Fruit fly (Drosophila melanogaster) whole organism, embryonic: ENCODE measurements around the gene Targ1.

ENCODE experiments used
- Bdp1 ChIP-seq: fragments of 200-800 bp; sonication (Bioruptor generic); optimal IDR thresholded peaks from 3 replicates; lab custom pipeline; 2016; ENCODE audit warnings: missing biosample characterization, missing genetic modification characterization
- Blimp-1 ChIP-seq: fragments of 200-800 bp; sonication (Bioruptor generic); optimal IDR thresholded peaks from 3 replicates; lab custom pipeline; 2018; ENCODE audit warnings: missing biosample characterization, missing genetic modification characterization, mild to moderate bottlenecking, moderate library complexity, missing genetic modification reagents
- CG10209 ChIP-seq: fragments of 200-800 bp; sonication (Bioruptor generic); optimal IDR thresholded peaks from 3 replicates; lab custom pipeline; 2017; ENCODE audit warnings: missing biosample characterization, mild to moderate bottlenecking, missing genetic modification characterization, missing genetic modification reagents
- CG10959 ChIP-seq: fragments of 200-800 bp; sonication (Bioruptor generic); IDR thresholded peaks from 2 replicates; pipeline ENCODE4 v1.3.6; 2022; ENCODE audit warnings: missing biosample characterization, missing genetic modification characterization
- CG11085 ChIP-seq: fragments of 200-800 bp; sonication (Bioruptor generic); IDR thresholded peaks from 2 replicates; pipeline ENCODE4 v1.3.6; 2022; ENCODE audit warnings: missing biosample characterization, missing genetic modification characterization
- CG11247 ChIP-seq: fragments of 200-800 bp; sonication (Bioruptor generic); IDR thresholded peaks from 2 replicates; pipeline ENCODE4 v1.3.6; 2022; ENCODE audit warnings: missing biosample characterization, missing genetic modification characterization
- CG13296 ChIP-seq: fragments of 200-800 bp; sonication (Bioruptor generic); optimal IDR thresholded peaks from 3 replicates; lab custom pipeline; 2018; ENCODE audit warnings: missing biosample characterization, mild to moderate bottlenecking, missing genetic modification characterization
- CG13894 ChIP-seq: fragments of 200-800 bp; sonication (Bioruptor generic); optimal IDR thresholded peaks from 3 replicates; lab custom pipeline; 2018; ENCODE audit warnings: missing biosample characterization, mild to moderate bottlenecking, missing genetic modification characterization, moderate library complexity
- CG15011 ChIP-seq: fragments of 200-800 bp; sonication (Bioruptor generic); optimal IDR thresholded peaks from 3 replicates; lab custom pipeline; 2018; ENCODE audit warnings: missing biosample characterization, mild to moderate bottlenecking, missing genetic modification characterization
- CG2116 ChIP-seq: fragments of 200-800 bp; sonication (Bioruptor generic); optimal IDR thresholded peaks from 3 replicates; lab custom pipeline; 2018; ENCODE audit warnings: missing biosample characterization, mild to moderate bottlenecking, missing genetic modification characterization
- CG3163 ChIP-seq: fragments of 200-800 bp; sonication (Bioruptor generic); optimal IDR thresholded peaks from 3 replicates; lab custom pipeline; 2016; ENCODE audit warnings: missing biosample characterization, missing genetic modification characterization
- CG32532 ChIP-seq: fragments of 200-800 bp; sonication (Bioruptor generic); IDR thresholded peaks from 2 replicates; pipeline ENCODE4 v1.3.6; 2022; ENCODE audit warnings: missing biosample characterization, missing genetic modification characterization
- CG43689 ChIP-seq: fragments of 200-800 bp; sonication (Bioruptor generic); IDR thresholded peaks from 2 replicates; pipeline ENCODE4 v1.3.6; 2022; ENCODE audit warnings: missing biosample characterization, missing genetic modification characterization
- CG4820 ChIP-seq: fragments of 200-800 bp; sonication (Bioruptor generic); optimal IDR thresholded peaks from 3 replicates; lab custom pipeline; 2016; ENCODE audit warnings: missing biosample characterization, missing genetic modification characterization
- CG6254 ChIP-seq: fragments of 200-800 bp; sonication (Bioruptor generic); optimal IDR thresholded peaks from 3 replicates; lab custom pipeline; 2017; ENCODE audit warnings: mild to moderate bottlenecking, missing biosample characterization, missing genetic modification reagents, missing genetic modification characterization
- CG6654 ChIP-seq: fragments of 200-800 bp; sonication (Bioruptor generic); optimal IDR thresholded peaks from 2 replicates; lab custom pipeline; 2017; ENCODE audit warnings: missing biosample characterization, mild to moderate bottlenecking, missing genetic modification characterization
- CG7357 ChIP-seq: fragments of 200-800 bp; sonication (Bioruptor generic); IDR thresholded peaks from 3 replicates; pipeline ENCODE4 v1.3.6; 2022; ENCODE audit warnings: missing biosample characterization, missing genetic modification characterization
- CG9215 ChIP-seq: fragments of 200-800 bp; sonication (Bioruptor generic); IDR thresholded peaks from 2 replicates; pipeline ENCODE4 v1.3.6; 2022; ENCODE audit warnings: missing biosample characterization, missing genetic modification characterization
- CG9437 ChIP-seq: fragments of 200-800 bp; sonication (Bioruptor generic); optimal IDR thresholded peaks from 2 replicates; lab custom pipeline; 2018; ENCODE audit warnings: missing biosample characterization, mild to moderate bottlenecking, missing genetic modification characterization
- CG9727 ChIP-seq: fragments of 200-800 bp; sonication (Bioruptor generic); optimal IDR thresholded peaks from 3 replicates; lab custom pipeline; 2017; ENCODE audit warnings: missing biosample characterization, mild to moderate bottlenecking, missing genetic modification characterization
- CkIIα-i1 ChIP-seq: fragments of 200-800 bp; sonication (Bioruptor generic); IDR thresholded peaks from 2 replicates; pipeline ENCODE4 v1.3.6; 2022; ENCODE audit warnings: missing biosample characterization, missing genetic modification characterization
- Dad ChIP-seq: fragments of 200-800 bp; sonication (Bioruptor generic); optimal IDR thresholded peaks from 3 replicates; lab custom pipeline; 2016; ENCODE audit warnings: missing biosample characterization, missing genetic modification characterization
- Dip3 ChIP-seq: fragments of 200-800 bp; sonication (Bioruptor generic); optimal IDR thresholded peaks from 3 replicates; lab custom pipeline; 2016; ENCODE audit warnings: missing biosample characterization, missing genetic modification characterization
- ERR ChIP-seq: fragments of 200-800 bp; sonication (Bioruptor generic); optimal IDR thresholded peaks from 2 replicates; lab custom pipeline; 2016; ENCODE audit warnings: missing biosample characterization, missing genetic modification characterization
- Fer3 ChIP-seq: fragments of 200-800 bp; sonication (Bioruptor generic); optimal IDR thresholded peaks from 2 replicates; lab custom pipeline; 2018; ENCODE audit warnings: missing biosample characterization, mild to moderate bottlenecking, missing genetic modification characterization, moderate library complexity
- HHEX ChIP-seq: fragments of 200-800 bp; sonication (Bioruptor generic); optimal IDR thresholded peaks from 3 replicates; lab custom pipeline; 2017; ENCODE audit warnings: missing biosample characterization, mild to moderate bottlenecking, missing genetic modification characterization, missing genetic modification reagents
- Hand ChIP-seq: fragments of 200-800 bp; sonication (Bioruptor generic); optimal IDR thresholded peaks from 2 replicates; lab custom pipeline; 2017; ENCODE audit warnings: mild to moderate bottlenecking, missing biosample characterization, missing genetic modification reagents, missing genetic modification characterization
- Hr3 ChIP-seq: fragments of 200-800 bp; sonication (Bioruptor generic); optimal IDR thresholded peaks from 3 replicates; lab custom pipeline; 2016; ENCODE audit warnings: missing biosample characterization, missing genetic modification characterization
- Lim3 ChIP-seq: fragments of 200-800 bp; sonication (Bioruptor generic); IDR thresholded peaks from 2 replicates; pipeline ENCODE4 v1.3.6; 2022; ENCODE audit warnings: missing biosample characterization, missing genetic modification characterization
- Meics ChIP-seq: fragments of 200-800 bp; sonication (Bioruptor generic); optimal IDR thresholded peaks from 2 replicates; lab custom pipeline; 2017; ENCODE audit warnings: missing biosample characterization, mild to moderate bottlenecking, missing genetic modification characterization
- Neu2 ChIP-seq: fragments of 200-800 bp; sonication (Bioruptor generic); optimal IDR thresholded peaks from 3 replicates; lab custom pipeline; 2016; ENCODE audit warnings: missing biosample characterization, missing genetic modification characterization, borderline replicate concordance
- Sry-β ChIP-seq: fragments of 200-800 bp; sonication (Bioruptor generic); optimal IDR thresholded peaks from 2 replicates; lab custom pipeline; 2018; ENCODE audit warnings: missing biosample characterization, mild to moderate bottlenecking, missing genetic modification characterization, moderate library complexity
- Sry-δ ChIP-seq: fragments of 200-800 bp; sonication (Bioruptor generic); optimal IDR thresholded peaks from 2 replicates; lab custom pipeline; 2016; ENCODE audit warnings: missing biosample characterization, missing genetic modification characterization
- Taf1 ChIP-seq: fragments of 200-800 bp; sonication (Bioruptor generic); IDR thresholded peaks from 2 replicates; pipeline ENCODE4 v1.3.6; 2022; ENCODE audit warnings: missing biosample characterization, missing genetic modification characterization
- bigmax ChIP-seq: fragments of 200-800 bp; sonication (Bioruptor generic); optimal IDR thresholded peaks from 2 replicates; lab custom pipeline; 2018; ENCODE audit warnings: missing biosample characterization, mild to moderate bottlenecking, missing genetic modification characterization
- bowl ChIP-seq: fragments of 200-800 bp; sonication (Bioruptor generic); IDR thresholded peaks from 2 replicates; pipeline ENCODE4 v1.3.6; 2022; ENCODE audit warnings: missing biosample characterization, missing genetic modification characterization
- dmrt11E ChIP-seq: fragments of 200-800 bp; sonication (Bioruptor generic); optimal IDR thresholded peaks from 3 replicates; lab custom pipeline; 2018; ENCODE audit warnings: missing biosample characterization, mild to moderate bottlenecking, missing genetic modification characterization, moderate library complexity
- dysf ChIP-seq: fragments of 200-800 bp; sonication (Bioruptor generic); IDR thresholded peaks from 3 replicates; pipeline ENCODE4 v1.3.6; 2022; ENCODE audit warnings: missing biosample characterization, missing genetic modification characterization
- fd102C ChIP-seq: fragments of 200-800 bp; sonication (Bioruptor generic); optimal IDR thresholded peaks from 2 replicates; lab custom pipeline; 2018; ENCODE audit warnings: missing biosample characterization, mild to moderate bottlenecking, missing genetic modification characterization, moderate library complexity
- fd64A ChIP-seq: fragments of 200-800 bp; sonication (Bioruptor generic); optimal IDR thresholded peaks from 3 replicates; lab custom pipeline; 2018; ENCODE audit warnings: missing biosample characterization, mild to moderate bottlenecking, missing genetic modification characterization
- gfzf ChIP-seq: fragments of 200-800 bp; sonication (Bioruptor generic); optimal IDR thresholded peaks from 2 replicates; lab custom pipeline; 2016; ENCODE audit warnings: missing biosample characterization, mild to moderate bottlenecking, missing genetic modification characterization, moderate library complexity
- hth ChIP-seq: fragments of >200 bp; optimal IDR thresholded peaks from 2 replicates; lab custom pipeline; 2017; ENCODE audit warnings: inconsistent platforms
- insv ChIP-seq, 2 experiments: fragments of 200-800 bp; sonication (Bioruptor generic); optimal IDR thresholded peaks; 3 replicates each; lab custom pipeline; 2016 to 2018; ENCODE audit warnings: missing biosample characterization in 2 of 2, missing genetic modification characterization in 2 of 2
- jumu ChIP-seq: fragments of 200-800 bp; sonication (Bioruptor generic); optimal IDR thresholded peaks from 3 replicates; lab custom pipeline; 2016; ENCODE audit warnings: missing biosample characterization, missing genetic modification characterization
- pros ChIP-seq: fragments of 200-800 bp; sonication (Bioruptor generic); optimal IDR thresholded peaks from 3 replicates; lab custom pipeline; 2019; ENCODE audit warnings: missing biosample characterization, mild to moderate bottlenecking, missing genetic modification characterization, moderate library complexity
- ranshi ChIP-seq: fragments of 200-800 bp; sonication (Bioruptor generic); IDR thresholded peaks from 2 replicates; pipeline ENCODE4 v1.3.6; 2022; ENCODE audit warnings: missing biosample characterization, missing genetic modification characterization
- ro ChIP-seq: fragments of 200-800 bp; sonication (Bioruptor generic); IDR thresholded peaks from 2 replicates; pipeline ENCODE4 v1.3.6; 2022; ENCODE audit warnings: missing biosample characterization, missing genetic modification characterization
- sisA ChIP-seq: fragments of 200-800 bp; sonication (Bioruptor generic); IDR thresholded peaks from 2 replicates; pipeline ENCODE4 v1.3.6; 2022; ENCODE audit warnings: missing biosample characterization, missing genetic modification characterization
- toy ChIP-seq: fragments of 200-800 bp; sonication (Bioruptor generic); IDR thresholded peaks from 2 replicates; pipeline ENCODE4 v1.3.6; 2022; ENCODE audit warnings: missing biosample characterization, missing genetic modification characterization
- trem ChIP-seq: fragments of 200-800 bp; optimal IDR thresholded peaks from 3 replicates; lab custom pipeline; 2019; ENCODE audit warnings: missing biosample characterization, mild to moderate bottlenecking, missing genetic modification characterization, moderate library complexity
- ttk ChIP-seq: fragments of 200-800 bp; sonication (Bioruptor generic); IDR thresholded peaks from 2 replicates; pipeline ENCODE4 v2.1.2; 2022; ENCODE audit warnings: missing biosample characterization, missing genetic modification characterization
- tup ChIP-seq: fragments of 200-800 bp; sonication (Bioruptor generic); optimal IDR thresholded peaks from 2 replicates; lab custom pipeline; 2016; ENCODE audit warnings: missing biosample characterization, mild to moderate bottlenecking, missing genetic modification characterization, moderate library complexity
- zfh2 ChIP-seq: fragments of 200-800 bp; sonication (Bioruptor generic); optimal IDR thresholded peaks from 2 replicates; lab custom pipeline; 2016; ENCODE audit warnings: missing biosample characterization, missing genetic modification characterization

Targ1 gene

dm6 chr3L:21196563-21196962 is 6.1 kb downstream of the Targ1 start, which contains the start of the genes Targ3 and park (continued):
- TF ChIP-seq toy: no peak
- TF ChIP-seq sisA: no peak
- no peak for TF ChIP-seq CG10959 (GFP tag; lab: Robert Waterston, UW)
- TF ChIP-seq bigmax (GFP tag; lab: Kevin White, UChicago): no peak
- no peak for TF ChIP-seq Dip3 (GFP tag; lab: Kevin White, UChicago)
- no peak for TF ChIP-seq Blimp-1 (GFP tag; lab: Kevin White, UChicago)
- TF ChIP-seq ttk (GFP tag; lab: Robert Waterston, UW): no peak
- peak; percentile 7 for TF ChIP-seq Meics (GFP tag; lab: Kevin White, UChicago)
- TF ChIP-seq pros (GFP tag; lab: Kevin White, UChicago): no peak
- no peak for TF ChIP-seq CG6254 (GFP tag; lab: Kevin White, UChicago)
- TF ChIP-seq insv (GFP tag; optimal IDR thresholded peaks at IDR 0.05; lab: Kevin White, UChicago): no peak
- no peak for TF ChIP-seq tup (GFP tag; lab: Kevin White, UChicago)
- TF ChIP-seq CG3163 (GFP tag; lab: Kevin White, UChicago): peak; percentile 19
- TF ChIP-seq Dad (GFP tag; lab: Kevin White, UChicago): peak; percentile 1
- no peak for TF ChIP-seq Neu2 (GFP tag; lab: Kevin White, UChicago)
- peak; percentile 20 for TF ChIP-seq Sry-δ (GFP tag; lab: Kevin White, UChicago)
- TF ChIP-seq CG7357 (GFP tag; lab: Robert Waterston, UW): no peak
- TF ChIP-seq ERR (GFP tag; lab: Kevin White, UChicago): no peak
- TF ChIP-seq Sry-β (GFP tag; lab: Kevin White, UChicago): no peak
- no peak for TF ChIP-seq ro
- no peak for TF ChIP-seq bowl
- TF ChIP-seq CG11247 (GFP tag; lab: Robert Waterston, UW): no peak
- TF ChIP-seq Hr3 (GFP tag; lab: Kevin White, UChicago): peak; percentile 1
- TF ChIP-seq CG10209 (GFP tag; lab: Kevin White, UChicago): peak; percentile 30
- TF ChIP-seq fd64A (GFP tag; lab: Kevin White, UChicago): peak; percentile 25
- no peak for TF ChIP-seq dysf
- no peak for TF ChIP-seq jumu (GFP tag; lab: Kevin White, UChicago)
- peak; percentile 1 for TF ChIP-seq CG13296
- no peak for TF ChIP-seq ranshi
- TF ChIP-seq CG13894 (tag; lab: Kevin White, UChicago): no peak
- peak; percentile 23 for TF ChIP-seq CG9437 (GFP tag; lab: Kevin White, UChicago)
- TF ChIP-seq CG43689 (GFP tag; lab: Robert Waterston, UW): no peak
- TF ChIP-seq CG15011 (GFP tag; lab: Kevin White, UChicago): no peak
- no peak for TF ChIP-seq CG11085 (GFP tag; lab: Robert Waterston, UW)
- TF ChIP-seq Fer3 (tag; lab: Kevin White, UChicago): no peak
- TF ChIP-seq hth (lab: Kevin White, UChicago): no peak
- TF ChIP-seq CG6654: no peak
- no peak for TF ChIP-seq CkIIα-i1
- no peak for TF ChIP-seq CG9215 (GFP tag; lab: Robert Waterston, UW)
- TF ChIP-seq trem (tag; lab: Kevin White, UChicago): no peak
- TF ChIP-seq HHEX (GFP tag; lab: Kevin White, UChicago): no peak
- TF ChIP-seq CG32532 (GFP tag; lab: Robert Waterston, UW): no peak
- no peak for TF ChIP-seq CG9727 (GFP tag; lab: Kevin White, UChicago)
- no peak for TF ChIP-seq dmrt11E (tag; lab: Kevin White, UChicago)
- peak; percentile 35 for TF ChIP-seq CG2116
- TF ChIP-seq Bdp1 (GFP tag; lab: Kevin White, UChicago): peak; percentile 2
- no peak for TF ChIP-seq Hand
- TF ChIP-seq zfh2 (GFP tag; lab: Kevin White, UChicago): peak; percentile 55
- TF ChIP-seq gfzf (GFP tag; lab: Kevin White, UChicago): peak; percentile 22
- no peak for TF ChIP-seq Lim3 (GFP tag; lab: Robert Waterston, UW)
- TF ChIP-seq fd102C (GFP tag; lab: Kevin White, UChicago): no peak
- TF ChIP-seq CG4820: no peak
- no peak for TF ChIP-seq Taf1 (GFP tag; lab: Robert Waterston, UW)
